Worm (Caenorhabditis elegans): ENCODE measurements around the gene ZK616.5.

DNA sequence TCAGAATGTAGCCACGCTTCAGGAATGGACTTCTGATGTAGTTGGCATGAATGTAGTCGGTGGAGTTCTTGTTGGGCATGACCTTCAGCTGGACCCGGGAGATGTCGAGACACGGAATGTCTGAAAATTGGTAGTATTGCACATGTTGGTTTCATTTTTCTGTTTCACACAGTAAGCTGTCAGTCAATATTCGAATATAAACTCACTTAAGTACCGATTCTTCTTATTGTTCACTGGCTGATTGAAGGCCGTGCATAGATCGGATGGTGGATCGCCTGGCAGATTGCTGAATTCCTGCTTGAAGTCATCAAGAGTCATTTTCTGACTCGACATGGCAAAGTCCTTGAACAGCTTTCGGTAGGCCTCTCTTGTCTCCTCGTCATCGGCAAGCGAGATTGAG is 17.4 kb downstream of the ZK616.5 start:
- TF ChIP-seq mep-1 (tag; optimal IDR thresholded peaks at IDR 0.05), result no peak
- no peak for TF ChIP-seq lin-38 (GFP tag; IDR thresholded peaks at IDR 0.05)
- no peak for TF ChIP-seq mdl-1 (tag; optimal IDR thresholded peaks at IDR 0.05)
- TF ChIP-seq zip-2 (tag; optimal IDR thresholded peaks at IDR 0.05), result no peak
- TF ChIP-seq ceh-62 (tag; optimal IDR thresholded peaks at IDR 0.05), result no peak
- TF ChIP-seq nhr-6 (tag; optimal IDR thresholded peaks at IDR 0.05), result no peak
- no peak for TF ChIP-seq unc-39 (tag; optimal IDR thresholded peaks at IDR 0.05)
- TF ChIP-seq nhr-25 (tag; optimal IDR thresholded peaks at IDR 0.05; ENCODE audit: borderline replicate concordance, insufficient read depth), result no peak
- TF ChIP-seq egl-27 (tag; optimal IDR thresholded peaks at IDR 0.05), result no peak
- TF ChIP-seq fkh-10 (GFP tag; optimal IDR thresholded peaks at IDR 0.05), result no peak
- TF ChIP-seq ceh-32 (tag; optimal IDR thresholded peaks at IDR 0.05; ENCODE audit: poor library complexity), result no peak
- peak in 1 of 2 experiments; percentile 95 for TF ChIP-seq unc-62 (GFP tag; optimal IDR thresholded peaks at IDR 0.05 in 1 of 2)
- TF ChIP-seq unc-62 (tag; optimal IDR thresholded peaks at IDR 0.05), result no peak
- TF ChIP-seq ZK546.5 (tag; optimal IDR thresholded peaks at IDR 0.05), result no peak
